Worm (Caenorhabditis elegans) whole organism, young adult: ENCODE data around the gene T01H3.5.
A peak's percentile ranks its signal among the peaks of the same experiment; 100 is the strongest.

Source experiments
- B0336.3 ChIP-seq: fragments of 200-800 bp; sonication (Bioruptor generic); IDR thresholded peaks from 2 replicates; pipeline ENCODE4 v1.3.6; 2022; ENCODE audit warnings: missing genetic modification characterization, missing compliant biosample characterization
- C06A6.2 ChIP-seq: fragments of 200-800 bp; sonication (Bioruptor generic); conservative IDR thresholded peaks from 2 replicates; pipeline ENCODE4 v1.3.6; 2022; ENCODE audit warnings: missing genetic modification characterization, missing compliant biosample characterization
- F39B2.1 ChIP-seq: fragments of 200-800 bp; sonication (Bioruptor generic); IDR thresholded peaks from 2 replicates; pipeline ENCODE4 v1.3.6; 2022; ENCODE audit warnings: missing genetic modification reagents, missing genetic modification characterization, missing compliant biosample characterization
- F57C9.4 ChIP-seq: sonication (generic microtip); optimal IDR thresholded peaks from 2 replicates; lab custom pipeline; 2017; ENCODE audit warnings: mild to moderate bottlenecking, missing genetic modification characterization, missing compliant biosample characterization
- K12H6.12 ChIP-seq: fragments of 200-800 bp; sonication (Bioruptor generic); optimal IDR thresholded peaks from 2 replicates; lab custom pipeline; 2018; ENCODE audit warnings: mild to moderate bottlenecking, missing genetic modification characterization, missing compliant biosample characterization
- Y79H2A.3 ChIP-seq: fragments of 200-800 bp; sonication (Bioruptor generic); conservative IDR thresholded peaks from 2 replicates; pipeline ENCODE4 v1.3.6; 2022; ENCODE audit warnings: missing genetic modification reagents, missing genetic modification characterization, missing compliant biosample characterization
- Y95B8A.8 ChIP-seq: fragments of 200-800 bp; sonication (Bioruptor generic); IDR thresholded peaks from 2 replicates; pipeline ENCODE4 v1.3.6; 2022; ENCODE audit warnings: missing genetic modification reagents, missing genetic modification characterization, missing compliant biosample characterization
- ZK185.1 ChIP-seq: sonication (generic microtip); optimal IDR thresholded peaks from 2 replicates; lab custom pipeline; 2016; ENCODE audit warnings: mild to moderate bottlenecking, missing genetic modification characterization, missing compliant biosample characterization; ENCODE audit not compliant: poor library complexity, severe bottlenecking
- athp-1 ChIP-seq: sonication (generic microtip); optimal IDR thresholded peaks from 2 replicates; lab custom pipeline; 2017; ENCODE audit warnings: mild to moderate bottlenecking, missing genetic modification characterization, missing compliant biosample characterization
- bed-2 ChIP-seq: fragments of 200-800 bp; sonication (Bioruptor generic); IDR thresholded peaks from 2 replicates; pipeline ENCODE4 v1.3.6; 2022; ENCODE audit warnings: missing genetic modification reagents, missing genetic modification characterization, missing compliant biosample characterization
- cebp-1 ChIP-seq, 2 experiments: fragments of 200-800 bp in 1 of 2; sonication (Bioruptor generic) in 1 of 2; sonication (generic microtip) in 1 of 2; IDR thresholded peaks in 1 of 2; optimal IDR thresholded peaks in 1 of 2; 2 replicates each; pipeline versions ENCODE4 v1.3.6 to Lab custom; 2017 to 2022; ENCODE audit warnings: missing compliant biosample characterization in 2 of 2, missing genetic modification characterization in 2 of 2, mild to moderate bottlenecking in 1 of 2, missing genetic modification reagents in 1 of 2, moderate library complexity in 1 of 2
- ceh-100 ChIP-seq: fragments of 200-800 bp; sonication (Bioruptor generic); IDR thresholded peaks from 2 replicates; pipeline ENCODE4 v1.3.6; 2022; ENCODE audit warnings: missing genetic modification reagents, missing genetic modification characterization, missing compliant biosample characterization
- ceh-58 ChIP-seq: fragments of 200-800 bp; sonication (Bioruptor generic); IDR thresholded peaks from 2 replicates; pipeline ENCODE4 v1.3.6; 2022; ENCODE audit warnings: missing genetic modification characterization, missing compliant biosample characterization
- egrh-3 ChIP-seq: fragments of 200-800 bp; sonication (Bioruptor generic); IDR thresholded peaks from 2 replicates; pipeline ENCODE4 v1.3.6; 2022; ENCODE audit warnings: missing genetic modification reagents, missing genetic modification characterization, missing compliant biosample characterization
- ekl-4 ChIP-seq: fragments of 200-800 bp; sonication (Bioruptor generic); IDR thresholded peaks from 2 replicates; pipeline ENCODE4 v1.3.6; 2022; ENCODE audit warnings: missing genetic modification reagents, missing genetic modification characterization, missing compliant biosample characterization
- ets-4 ChIP-seq: fragments of 200-800 bp; sonication (Bioruptor generic); optimal IDR thresholded peaks from 2 replicates; lab custom pipeline; 2018; ENCODE audit warnings: mild to moderate bottlenecking, missing genetic modification characterization, missing compliant biosample characterization
- hlh-12 ChIP-seq: sonication (generic microtip); optimal IDR thresholded peaks from 2 replicates; lab custom pipeline; 2016; ENCODE audit warnings: missing genetic modification characterization, missing compliant biosample characterization
- hmg-20 ChIP-seq: fragments of 200-800 bp; sonication (Bioruptor generic); IDR thresholded peaks from 2 replicates; pipeline ENCODE4 v1.3.6; 2022; ENCODE audit warnings: missing genetic modification reagents, missing genetic modification characterization, missing compliant biosample characterization
- hrde-1 ChIP-seq: sonication (generic microtip); optimal IDR thresholded peaks from 2 replicates; lab custom pipeline; 2016; ENCODE audit warnings: missing genetic modification characterization, mild to moderate bottlenecking, missing compliant biosample characterization, moderate library complexity, missing genotype, missing genetic modification reagents, borderline replicate concordance
- lin-26 ChIP-seq: fragments of 200-800 bp; sonication (Bioruptor generic); IDR thresholded peaks from 2 replicates; pipeline ENCODE4 v1.3.6; 2022; ENCODE audit warnings: missing genetic modification reagents, missing genetic modification characterization, missing compliant biosample characterization
- lin-35 ChIP-seq, 3 experiments: fragments of 150-350 bp in 2 of 3; sonication (generic microtip) in 1 of 3; optimal IDR thresholded peaks; 2 replicates each; lab custom pipeline; 2014 to 2018; ENCODE audit warnings: missing biosample characterization in 3 of 3, missing genetic modification characterization in 3 of 3, missing genetic modification reagents in 3 of 3
- lin-40 ChIP-seq: sonication (generic microtip); optimal IDR thresholded peaks from 2 replicates; lab custom pipeline; 2016; ENCODE audit warnings: missing genetic modification characterization, mild to moderate bottlenecking, missing compliant biosample characterization, missing genotype, missing genetic modification reagents
- lsy-27 ChIP-seq: sonication (generic microtip); optimal IDR thresholded peaks from 2 replicates; lab custom pipeline; 2017; ENCODE audit warnings: missing genetic modification characterization, mild to moderate bottlenecking, missing compliant biosample characterization, antibody characterized with exemption, missing genotype, borderline replicate concordance; ENCODE audit not compliant: insufficient read depth
- madf-10 ChIP-seq: sonication (generic microtip); optimal IDR thresholded peaks from 2 replicates; lab custom pipeline; 2016; ENCODE audit warnings: mild to moderate bottlenecking, missing genetic modification characterization, missing compliant biosample characterization
- madf-3 ChIP-seq: fragments of 200-800 bp; sonication (Bioruptor generic); IDR thresholded peaks from 2 replicates; pipeline ENCODE4 v1.3.6; 2022; ENCODE audit warnings: missing genetic modification reagents, missing genetic modification characterization, missing compliant biosample characterization
- madf-8 ChIP-seq: fragments of 200-800 bp; sonication (Bioruptor generic); conservative IDR thresholded peaks from 2 replicates; pipeline ENCODE4 v1.3.6; 2022; ENCODE audit warnings: missing genetic modification reagents, missing genetic modification characterization, missing compliant biosample characterization
- mel-28 ChIP-seq: sonication (generic microtip); optimal IDR thresholded peaks from 2 replicates; lab custom pipeline; 2016; ENCODE audit warnings: borderline replicate concordance, mild to moderate bottlenecking, missing genetic modification characterization, missing compliant biosample characterization
- nfya-1 ChIP-seq: sonication (generic microtip); optimal IDR thresholded peaks from 2 replicates; lab custom pipeline; 2017; ENCODE audit warnings: antibody characterized with exemption, missing compliant biosample characterization, missing genetic modification characterization, borderline replicate concordance; ENCODE audit not compliant: insufficient read depth
- nfyb-1 ChIP-seq: fragments of 200-800 bp; sonication (Bioruptor generic); IDR thresholded peaks from 2 replicates; pipeline ENCODE4 v1.3.6; 2022; ENCODE audit warnings: missing genetic modification reagents, missing genetic modification characterization, missing compliant biosample characterization
- nhr-120 ChIP-seq: fragments of 200-800 bp; sonication (Bioruptor generic); IDR thresholded peaks from 2 replicates; pipeline ENCODE4 v1.3.6; 2022; ENCODE audit warnings: missing genetic modification characterization, missing compliant biosample characterization
- pbrm-1 ChIP-seq: fragments of 200-800 bp; sonication (Bioruptor generic); IDR thresholded peaks from 2 replicates; pipeline ENCODE4 v1.3.6; 2022; ENCODE audit warnings: missing genetic modification reagents, missing genetic modification characterization, missing compliant biosample characterization
- pha-4 ChIP-seq: fragments of 150-350 bp; sonication (generic microtip); optimal IDR thresholded peaks from 2 replicates; lab custom pipeline; 2014; ENCODE audit warnings: missing biosample characterization, missing genetic modification reagents, missing genetic modification characterization
- rcor-1 ChIP-seq: fragments of 200-800 bp; sonication (Bioruptor generic); IDR thresholded peaks from 2 replicates; pipeline ENCODE4 v1.3.6; 2022; ENCODE audit warnings: missing genetic modification reagents, missing genetic modification characterization, missing compliant biosample characterization
- rec-8 ChIP-seq, 2 experiments: sonication (generic microtip); optimal IDR thresholded peaks; 2 replicates each; lab custom pipeline; 2016; ENCODE audit warnings: mild to moderate bottlenecking in 2 of 2, missing genetic modification characterization in 2 of 2, missing genetic modification reagents in 2 of 2, missing genotype in 2 of 2, missing biosample characterization in 1 of 2, missing compliant biosample characterization in 1 of 2, moderate library complexity in 1 of 2
- sdz-38 ChIP-seq: sonication (generic microtip); optimal IDR thresholded peaks from 2 replicates; lab custom pipeline; 2016; ENCODE audit warnings: missing genotype, missing genetic modification characterization, missing compliant biosample characterization
- snpc-1.3 ChIP-seq: sonication (generic microtip); optimal IDR thresholded peaks from 2 replicates; lab custom pipeline; 2017; ENCODE audit warnings: missing genetic modification characterization, mild to moderate bottlenecking, missing compliant biosample characterization, antibody characterized with exemption, moderate library complexity, missing genotype, missing genetic modification reagents; ENCODE audit not compliant: insufficient read depth
- snpc-4 ChIP-seq, 5 experiments: fragments of 150-350 bp in 1 of 5; sonication (generic microtip) in 4 of 5; optimal IDR thresholded peaks; 2 replicates each; lab custom pipeline; 2014 to 2018; ENCODE audit warnings: missing genetic modification characterization in 5 of 5, missing biosample characterization in 3 of 5, antibody characterized with exemption in 2 of 5, mild to moderate bottlenecking in 2 of 5, missing compliant biosample characterization in 2 of 5, missing genotype in 2 of 5, moderate library complexity in 2 of 5, missing genetic modification reagents in 1 of 5
- somi-1 ChIP-seq: fragments of 200-800 bp; sonication (Bioruptor generic); optimal IDR thresholded peaks from 2 replicates; lab custom pipeline; 2018; ENCODE audit warnings: mild to moderate bottlenecking, missing genetic modification characterization, missing compliant biosample characterization
- unc-130 ChIP-seq: sonication (generic microtip); optimal IDR thresholded peaks from 2 replicates; lab custom pipeline; 2016; ENCODE audit warnings: missing genetic modification reagents, missing genetic modification characterization, missing compliant biosample characterization
- unc-62 ChIP-seq: fragments of 150-350 bp; optimal IDR thresholded peaks from 2 replicates; lab custom pipeline; 2014; ENCODE audit warnings: missing biosample characterization, missing genetic modification reagents, missing genetic modification characterization
- ztf-28 ChIP-seq: fragments of 200-800 bp; sonication (Bioruptor generic); IDR thresholded peaks from 2 replicates; pipeline ENCODE4 v1.3.6; 2022; ENCODE audit warnings: missing genetic modification reagents, missing genetic modification characterization, missing compliant biosample characterization
- ztf-6 ChIP-seq: fragments of 200-800 bp; sonication (Bioruptor generic); IDR thresholded peaks from 2 replicates; pipeline ENCODE4 v1.3.6; 2022; ENCODE audit warnings: missing genetic modification reagents, missing genetic modification characterization, missing compliant biosample characterization

Gene T01H3.5

ce11 chrII:7893648-7894047 lies 14.2 kb downstream of the T01H3.5 start:
- 0 out of 2 replicates have a peak, but pooled peaks have one; percentile 1 for TF ChIP-seq madf-3 (GFP tag; lab: Robert Waterston, UW)
- TF ChIP-seq hlh-12 (tag; lab: Kevin White, UChicago), result no peak

DNA sequence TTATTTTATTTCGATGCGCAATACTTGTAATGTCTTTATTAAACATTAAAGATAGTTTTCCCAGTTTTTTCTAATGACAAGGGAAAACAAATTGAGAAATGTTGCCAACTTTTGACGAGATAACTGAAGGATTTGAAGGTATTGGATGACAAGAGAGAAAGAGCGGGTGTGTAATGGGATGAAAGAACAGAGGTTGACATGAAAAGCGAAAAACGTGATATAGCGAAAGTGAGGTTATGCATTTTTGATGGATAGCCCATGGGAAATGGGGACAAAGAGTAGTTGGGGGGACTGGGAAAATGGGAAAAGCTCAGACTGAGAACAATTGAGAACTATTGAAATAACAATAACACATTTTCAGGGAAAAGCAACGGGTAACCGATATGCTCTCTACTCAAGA lies 15.8 kb downstream of the T01H3.5 start:
- no peak for TF ChIP-seq lsy-27 (tag; lab: Kevin White, UChicago)
- no peak for TF ChIP-seq pbrm-1 (GFP tag; lab: Robert Waterston, UW)

- TF ChIP-seq F57C9.4 (tag; lab: Kevin White, UChicago) (no peak), C06A6.2 (GFP tag; lab: Robert Waterston, UW) (no peak), nhr-120 (GFP tag; lab: Robert Waterston, UW) (no peak), nfyb-1 (GFP tag; lab: Robert Waterston, UW) (0 out of 2 replicates have a peak, but pooled peaks have one; percentile 29), sdz-38 (tag; lab: Kevin White, UChicago) (no peak), ztf-6 (GFP tag; lab: Robert Waterston, UW) (no peak), rcor-1 (GFP tag; lab: Robert Waterston, UW) (peak; percentile 45; the same call in 1 of the 2 replicates), ets-4 (GFP tag; lab: Kevin White, UChicago) (no peak), lin-40 (tag; lab: Kevin White, UChicago) (no peak), unc-62 (GFP tag; lab: Kevin White, UChicago) (no peak), B0336.3 (peak; percentile 73), madf-10 (tag; lab: Kevin White, UChicago) (no peak), hmg-20 (no peak), ekl-4 (GFP tag; lab: Robert Waterston, UW) (0 out of 2 replicates have a peak, but pooled peaks have one; percentile 10), nfya-1 (no peak), athp-1 (tag; lab: Kevin White, UChicago) (no peak), ZK185.1 (tag; lab: Kevin White, UChicago) (no peak), hrde-1 (tag; lab: Kevin White, UChicago) (no peak), F39B2.1 (GFP tag; lab: Robert Waterston, UW) (peak; percentile 84), lin-26 (GFP tag; lab: Robert Waterston, UW) (no peak), ztf-28 (no peak), unc-130 (no peak), ceh-100 (GFP tag; lab: Robert Waterston, UW) (peak; percentile 36; the same call in 1 of the 2 replicates), Y79H2A.3 (GFP tag; lab: Robert Waterston, UW) (no peak), snpc-4 (GFP tag; optimal IDR thresholded peaks at IDR 0.05; lab: Kevin White, UChicago) (no peak), snpc-4 (tag; optimal IDR thresholded peaks at IDR 0.05; lab: Kevin White, UChicago) (no peak), lin-35 (GFP tag; optimal IDR thresholded peaks at IDR 0.05; lab: Kevin White, UChicago) (no peak), egrh-3 (no peak), Y95B8A.8 (GFP tag; lab: Robert Waterston, UW) (0 out of 2 replicates have a peak, but pooled peaks have one; percentile 30), pha-4 (tag; lab: Kevin White, UChicago) (no peak), K12H6.12 (tag; lab: Kevin White, UChicago) (no peak), madf-8 (no peak), bed-2 (GFP tag; lab: Robert Waterston, UW) (no peak), snpc-1.3 (no peak), somi-1 (GFP tag; lab: Kevin White, UChicago) (no peak), ceh-58 (GFP tag; lab: Robert Waterston, UW) (no peak), madf-3 (GFP tag; lab: Robert Waterston, UW) (no peak), cebp-1 (GFP tag; IDR thresholded peaks at IDR 0.05; lab: Robert Waterston, UW) (no peak), cebp-1 (tag; optimal IDR thresholded peaks at IDR 0.05; lab: Kevin White, UChicago) (peak; percentile 11), mel-28 (tag; lab: Kevin White, UChicago) (no peak), rec-8 (tag; optimal IDR thresholded peaks at IDR 0.05; lab: Kevin White, UChicago) (no peak)
These were observed 20.8 kb downstream of the T01H3.5 start, which contains the start of gene rev-1 for ce11 chrII:7900190-7900672. TSS of gene rev-1 (plus strand) at chrII:7900622.
